Fruit fly (Drosophila melanogaster) whole organism, adult: ENCODE measurements around the gene Osi14.

Experiments used
- Hr96 ChIP-seq: fragments of 200-800 bp; sonication (Bioruptor generic); optimal IDR thresholded peaks from 2 replicates; lab custom pipeline; 2016; ENCODE audit warnings: missing biosample characterization, missing genetic modification characterization
- bab1 ChIP-seq: fragments of 200-800 bp; sonication (Bioruptor generic); optimal IDR thresholded peaks from 3 replicates; lab custom pipeline; 2019; ENCODE audit warnings: missing biosample characterization, mild to moderate bottlenecking, missing genetic modification characterization, moderate library complexity

dm6 chr3R:6290289-6290688 is 8.6 kb upstream of the Osi14 start:
- no peak for TF ChIP-seq Hr96 (GFP tag; lab: Kevin White, UChicago)
- no peak for TF ChIP-seq bab1 (GFP tag; lab: Kevin White, UChicago)
